Fruit fly (Drosophila melanogaster) whole organism, larva: ENCODE measurements around the gene CG12992.

Experiments used
- noc ChIP-seq: fragments of 200-800 bp; sonication (Bioruptor generic); optimal IDR thresholded peaks from 3 replicates; lab custom pipeline; 2019; ENCODE audit warnings: missing biosample characterization, mild to moderate bottlenecking, missing genetic modification characterization, moderate library complexity

The CG12992 gene

DNA sequence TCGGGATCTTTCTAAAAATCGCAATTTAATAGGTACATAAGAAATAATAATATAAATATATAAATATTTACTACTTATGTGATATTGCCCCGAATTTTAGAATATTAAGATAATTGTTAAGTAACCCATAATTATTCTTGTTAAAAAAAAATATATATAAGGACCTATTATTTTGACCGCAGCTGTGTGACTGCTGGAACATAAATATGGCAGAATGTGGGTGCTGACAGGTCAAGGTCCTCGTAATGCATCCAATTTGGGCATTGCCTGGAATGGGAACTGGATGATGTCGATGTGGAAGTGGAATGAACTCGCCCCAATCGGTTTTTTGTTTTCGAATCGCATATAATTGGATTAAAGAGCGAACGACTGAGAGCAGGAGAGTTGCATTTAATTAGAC lies 11.3 kb upstream of the CG12992 start:
- TF ChIP-seq noc: no peak

DNA sequence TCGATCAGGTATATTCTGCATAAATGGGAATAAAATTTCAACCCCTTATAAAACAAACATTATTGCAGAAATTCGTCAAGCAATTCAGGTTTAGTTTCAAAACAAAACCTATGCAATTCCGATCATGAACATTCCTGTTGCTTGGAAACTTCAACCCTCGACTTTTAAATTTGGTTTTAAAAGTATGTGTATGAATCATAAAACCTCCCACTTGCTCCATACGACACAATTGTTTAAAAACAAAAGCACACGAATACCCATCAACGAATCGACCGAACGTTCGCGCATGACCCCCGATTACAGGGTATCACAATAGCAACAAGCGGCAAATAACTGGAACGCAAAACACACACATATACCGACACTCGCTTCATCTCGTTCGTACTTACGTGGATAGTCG lies 10.5 kb upstream of the CG12992 start:
- no peak for TF ChIP-seq noc

DNA sequence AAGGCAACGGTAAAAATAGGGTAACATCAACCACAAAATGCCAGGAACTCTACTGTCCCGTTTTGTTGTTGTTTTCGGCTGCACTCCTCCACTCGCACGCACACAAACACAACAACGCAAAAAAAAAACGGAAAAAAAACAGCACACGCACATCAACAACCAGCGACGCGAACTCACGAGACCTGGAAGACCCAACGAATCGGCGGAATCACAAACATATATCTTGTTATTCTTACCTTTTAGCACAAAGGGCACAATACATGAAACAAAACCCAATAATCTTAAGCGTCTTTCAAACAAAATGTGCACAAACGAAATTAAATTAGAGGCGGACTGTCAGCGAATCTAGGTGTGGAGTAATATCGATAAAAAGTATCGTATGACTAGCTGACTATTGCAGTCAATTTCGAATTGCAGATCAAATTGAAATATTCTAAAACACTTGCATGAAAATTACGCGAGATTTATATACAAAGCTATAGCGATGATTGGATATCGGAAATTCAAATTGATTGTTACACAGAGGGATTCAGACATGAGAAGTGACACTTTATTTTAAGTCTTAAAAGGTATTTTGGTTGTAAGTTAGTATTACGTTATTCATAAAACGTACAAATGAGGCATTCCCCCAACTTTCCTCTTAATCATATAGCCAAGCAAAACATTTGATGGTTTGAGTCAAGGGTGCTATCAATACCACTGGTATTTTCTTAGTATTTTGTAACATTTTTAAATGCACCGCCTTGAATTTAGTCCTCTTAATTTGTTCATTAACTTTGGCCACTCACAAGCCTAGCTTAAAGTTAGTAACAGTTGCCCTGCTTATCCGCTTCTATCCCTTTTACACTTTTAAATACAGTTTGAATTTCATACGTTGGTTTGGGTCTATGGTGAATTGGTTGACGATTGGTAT lies 9.5 kb upstream of the CG12992 start, which contains the start of gene Ankle2:
TSS of gene Ankle2 (minus strand) at position 361 of the 913 bp plus-strand sequence.
- no peak for TF ChIP-seq noc

DNA sequence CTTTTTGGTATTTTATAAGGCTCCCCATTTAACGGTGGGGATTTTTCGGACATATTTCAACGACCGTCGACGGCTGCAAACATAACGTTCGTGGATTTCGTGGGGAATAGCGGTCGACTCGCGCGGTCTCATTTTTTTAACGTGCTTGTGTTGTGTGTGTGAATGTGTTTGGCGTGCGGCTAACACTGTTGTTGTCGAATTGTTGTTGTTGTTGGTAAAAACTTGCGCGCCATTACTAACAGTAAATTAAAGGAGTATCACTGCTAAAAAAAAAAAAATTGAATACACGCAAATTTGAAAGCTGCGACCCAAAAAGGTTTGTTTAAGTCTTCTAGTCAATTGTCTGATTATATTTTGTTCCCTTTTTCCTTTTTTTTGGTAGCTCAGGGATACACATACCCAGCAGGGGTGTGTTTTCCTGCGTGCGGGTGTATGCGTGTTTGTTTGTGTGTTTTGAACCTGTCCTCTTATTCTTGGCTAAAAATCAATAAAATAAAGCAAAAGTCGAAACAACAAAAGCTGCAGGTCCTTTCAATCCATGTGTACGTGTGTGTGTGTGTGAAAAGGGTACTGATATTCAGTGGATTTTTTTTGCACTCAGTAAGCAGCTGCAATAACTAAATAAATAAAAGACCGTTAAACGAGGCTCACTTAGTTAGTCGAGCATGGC lies 8.7 kb upstream of the CG12992 start, which contains the start of gene CG12991:
TSS of gene CG12991 (plus strand) at position 80 of the 670 bp plus-strand sequence.
- TF ChIP-seq noc: no peak

- no peak for TF ChIP-seq noc
Observed at dm6 chrX:17580954-17581353, 7.7 kb upstream of the CG12992 start.

dm6 chrX:17581606-17582281 lies 6.9 kb upstream of the CG12992 start:
- TF ChIP-seq noc: peak; percentile 51

DNA sequence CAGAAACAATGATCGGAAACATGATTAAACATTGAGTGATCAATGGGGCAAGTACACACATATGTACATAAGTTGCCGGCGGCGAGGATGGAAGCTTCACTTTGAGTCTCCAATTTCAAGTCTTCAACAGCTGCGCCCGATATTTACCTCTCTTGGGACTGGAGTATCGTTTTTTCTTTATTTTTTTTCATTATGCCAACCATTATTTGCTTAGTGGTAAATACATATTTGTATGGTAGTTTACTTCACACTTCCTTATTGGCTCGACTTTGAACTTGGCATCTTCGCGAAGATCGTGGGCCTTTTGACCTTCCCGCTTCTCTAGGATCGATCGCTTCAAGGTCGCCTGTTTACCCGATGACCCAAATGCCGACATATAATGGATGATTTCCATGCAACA lies 6.0 kb upstream of the CG12992 start:
- TF ChIP-seq noc: no peak

dm6 chrX:17583706-17584105 lies 5.0 kb upstream of the CG12992 start:
- no peak for TF ChIP-seq noc

DNA sequence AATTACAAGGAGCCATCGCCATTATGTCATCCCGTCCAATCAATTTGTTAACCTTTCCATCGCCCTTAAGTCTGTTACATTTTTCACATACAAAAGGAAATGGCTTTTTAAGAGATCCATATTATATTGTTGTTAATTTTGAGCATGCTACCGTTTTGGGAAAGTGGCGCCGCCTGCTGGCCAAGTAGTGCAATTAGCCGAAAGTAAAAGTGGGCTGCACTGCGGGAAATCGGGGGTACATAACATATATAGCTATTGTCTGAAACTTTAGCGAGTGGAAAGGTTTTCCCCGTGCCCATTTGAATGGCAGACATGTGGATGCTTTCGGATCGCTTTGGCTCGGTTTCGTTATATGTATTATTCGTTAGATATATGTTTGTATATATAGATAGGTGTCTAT lies 2.8 kb upstream of the CG12992 start:
- TF ChIP-seq noc: no peak

DNA sequence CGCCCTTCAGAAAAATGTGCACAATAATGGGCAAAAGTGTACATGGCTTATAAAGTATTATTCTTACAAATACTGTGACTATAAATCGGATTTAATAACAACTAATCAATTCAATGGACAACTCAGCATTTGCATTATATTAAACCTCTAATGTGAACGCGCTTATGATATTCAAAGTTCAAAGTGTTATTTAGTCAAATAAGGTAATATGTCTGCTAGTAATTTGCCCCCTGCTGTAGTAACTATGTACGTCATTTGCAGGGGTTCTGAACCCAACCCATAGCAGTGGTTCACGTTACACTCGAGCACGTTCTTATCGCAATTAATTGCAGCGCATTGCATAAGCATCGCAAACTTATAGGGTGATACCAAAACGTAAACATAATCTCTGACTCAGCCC lies 531 bp upstream of the CG12992 start:
- TF ChIP-seq noc: no peak

DNA sequence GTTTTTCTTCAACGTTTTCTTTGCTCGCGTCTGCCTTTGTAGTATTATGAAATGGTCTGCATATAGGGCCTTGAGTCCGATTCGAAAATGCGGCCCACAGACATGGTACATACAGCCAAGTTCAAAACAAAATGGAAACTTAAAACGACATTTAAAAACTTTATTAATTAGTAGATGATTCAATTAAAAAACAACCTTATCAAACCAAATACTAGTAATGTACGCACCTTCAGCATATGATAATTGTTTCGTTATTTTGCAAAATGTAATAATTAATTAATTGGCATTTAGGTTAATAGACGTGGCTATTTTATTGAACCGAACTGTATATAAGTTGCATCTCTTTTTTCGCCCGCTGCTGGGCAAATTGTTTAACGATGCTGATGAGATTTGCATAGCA lies 6.1 kb downstream of the CG12992 start:
- no peak for TF ChIP-seq noc

dm6 chrX:17595822-17596221 lies 7.2 kb downstream of the CG12992 start:
- TF ChIP-seq noc: peak; percentile 88

DNA sequence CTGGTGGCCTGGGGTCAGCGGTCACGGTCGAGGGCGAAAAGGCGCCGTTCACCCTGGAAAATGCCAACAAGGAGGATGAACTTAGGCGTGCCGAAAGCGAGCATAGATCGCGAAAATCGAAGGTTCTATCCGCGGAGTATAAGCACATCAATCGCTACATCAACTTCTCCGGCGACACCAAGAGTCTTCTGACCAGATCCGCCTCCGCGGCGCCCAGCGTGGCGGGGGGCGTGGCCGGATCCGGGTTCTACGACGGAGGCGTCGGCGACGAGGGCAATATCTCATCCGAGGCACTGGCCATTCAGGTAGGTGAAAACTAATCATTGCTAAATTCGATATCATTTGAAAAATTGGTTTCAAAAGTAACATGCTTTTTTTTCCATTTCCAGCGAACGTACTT lies 9.0 kb downstream of the CG12992 start:
- TF ChIP-seq noc: no peak

DNA sequence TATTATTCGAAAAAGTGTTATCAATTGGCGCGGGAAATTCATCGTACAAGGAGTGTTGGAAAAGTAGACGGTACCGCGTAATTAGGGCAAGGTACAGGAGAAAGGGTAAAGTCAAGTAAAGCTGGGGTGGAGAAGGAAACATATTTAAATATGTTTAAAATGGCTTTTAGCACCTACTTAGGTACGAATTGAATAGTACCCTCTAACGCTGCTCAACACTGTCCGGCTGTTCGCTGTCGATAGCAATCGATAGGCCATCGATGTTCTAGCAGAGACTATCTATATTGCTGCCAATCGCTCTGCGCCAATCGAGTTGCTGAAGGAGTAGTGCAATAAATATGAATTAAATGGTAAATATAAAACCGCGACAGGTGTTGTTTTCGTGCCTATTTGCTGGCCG lies 10.7 kb downstream of the CG12992 start, which contains the start of gene X11L:
TSS of gene X11L (plus strand) at position 279 of the 400 bp plus-strand sequence.
- no peak for TF ChIP-seq noc

DNA sequence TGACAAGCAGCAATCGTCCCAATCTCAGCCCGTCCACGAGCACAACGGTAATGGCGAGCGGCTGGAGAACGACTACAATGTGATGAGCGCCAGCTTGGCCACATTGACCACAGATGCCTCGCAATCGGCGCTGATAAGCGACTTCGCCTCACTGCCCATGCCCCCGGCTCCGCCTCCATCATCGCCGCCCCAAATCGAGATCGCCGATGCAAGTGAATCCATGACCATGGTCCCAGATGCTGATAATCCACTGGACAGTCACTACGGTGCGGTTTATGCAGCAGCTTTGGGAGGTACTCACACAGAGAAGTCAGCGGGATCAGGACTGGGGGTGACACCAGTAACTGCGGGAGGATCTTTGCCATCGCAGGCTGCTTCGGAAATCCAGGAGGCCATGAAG lies 13.8 kb downstream of the CG12992 start:
- no peak for TF ChIP-seq noc

DNA sequence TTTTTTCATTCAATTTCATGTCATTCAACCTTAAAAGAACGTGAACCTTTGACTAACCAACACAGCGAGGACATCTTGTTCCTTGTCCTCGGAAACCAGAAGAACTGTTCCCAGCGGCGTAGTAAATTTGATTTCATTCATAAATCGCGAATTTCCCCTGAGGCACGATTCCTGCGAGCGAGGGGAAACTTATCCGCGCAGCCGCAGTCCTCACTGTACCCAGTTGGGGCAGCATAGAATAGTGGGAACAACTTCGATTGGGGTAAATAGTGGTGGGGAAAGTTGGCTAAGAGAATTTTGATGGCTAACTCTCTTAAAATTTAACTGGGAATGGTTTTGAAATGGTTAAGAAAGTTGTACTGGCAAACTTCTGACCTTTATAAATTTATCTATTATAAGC lies 22.8 kb downstream of the CG12992 start:
- no peak for TF ChIP-seq noc

dm6 chrX:17622187-17622586 lies 33.5 kb downstream of the CG12992 start:
- TF ChIP-seq noc: no peak
